Worm (Caenorhabditis elegans) whole organism, mixed stage, embryonic: ENCODE measurements around the gene ndx-9.
A peak's percentile ranks its signal among the peaks of the same experiment; 100 is the strongest.

Experiments
- elt-3 ChIP-seq: fragments of 150-350 bp; optimal IDR thresholded peaks from 2 replicates; lab custom pipeline; 2014; ENCODE audit warnings: missing biosample characterization, missing genetic modification characterization
- lin-32 ChIP-seq: fragments of 200-800 bp; sonication (Bioruptor generic); optimal IDR thresholded peaks from 2 replicates; lab custom pipeline; 2018; ENCODE audit warnings: mild to moderate bottlenecking, missing genetic modification characterization, missing compliant biosample characterization
- mab-5 ChIP-seq: fragments of 150-350 bp; optimal IDR thresholded peaks from 2 replicates; lab custom pipeline; 2014; ENCODE audit warnings: missing biosample characterization, missing genetic modification characterization
- pha-4 ChIP-seq: fragments of 150-350 bp; optimal IDR thresholded peaks from 2 replicates; lab custom pipeline; 2018; ENCODE audit warnings: missing biosample characterization, missing genetic modification reagents, missing genetic modification characterization
- sptf-1 ChIP-seq: sonication (generic microtip); optimal IDR thresholded peaks from 2 replicates; lab custom pipeline; 2017; ENCODE audit warnings: mild to moderate bottlenecking, missing genetic modification characterization, moderate library complexity, missing compliant biosample characterization
- unc-120 ChIP-seq: sonication (generic microtip); optimal IDR thresholded peaks from 2 replicates; lab custom pipeline; 2017; ENCODE audit warnings: missing genetic modification characterization, missing compliant biosample characterization; ENCODE audit not compliant: poor library complexity, severe bottlenecking
- unc-62 ChIP-seq: fragments of 150-350 bp; optimal IDR thresholded peaks from 2 replicates; lab custom pipeline; 2014; ENCODE audit warnings: missing biosample characterization, missing genetic modification reagents, missing genetic modification characterization

- peak; percentile 76 for TF ChIP-seq mab-5
- peak; percentile 5 for TF ChIP-seq elt-3
- TF ChIP-seq unc-62 (GFP tag; lab: Kevin White, UChicago), result peak; percentile 88
- peak; percentile 99 for TF ChIP-seq unc-120 (tag; lab: Kevin White, UChicago)
- TF ChIP-seq pha-4 (tag; lab: Kevin White, UChicago), result peak; percentile 93
- peak; percentile 99 for TF ChIP-seq sptf-1 (tag; lab: Kevin White, UChicago)
- peak; percentile 98 for TF ChIP-seq lin-32 (GFP tag; lab: Kevin White, UChicago)
Observed at ce11 chrIV:11025941-11026340, 14.1 kb upstream of the ndx-9 start.
